Fruit fly (Drosophila melanogaster) whole organism, embryonic: ENCODE measurements around the gene ssp3.
A peak's percentile ranks its signal among the peaks of the same experiment; 100 is the strongest.

Experiments used
- Atf-2 ChIP-seq: fragments of 200-800 bp; sonication (Bioruptor generic); optimal IDR thresholded peaks from 2 replicates; lab custom pipeline; 2016; ENCODE audit warnings: missing biosample characterization, missing genetic modification characterization
- Bdp1 ChIP-seq: fragments of 200-800 bp; sonication (Bioruptor generic); optimal IDR thresholded peaks from 3 replicates; lab custom pipeline; 2016; ENCODE audit warnings: missing biosample characterization, missing genetic modification characterization
- Bteb2 ChIP-seq: fragments of 200-800 bp; sonication (Bioruptor generic); optimal IDR thresholded peaks from 2 replicates; lab custom pipeline; 2016; ENCODE audit warnings: missing biosample characterization, missing genetic modification characterization
- CG10431 ChIP-seq: fragments of 200-800 bp; sonication (Bioruptor generic); optimal IDR thresholded peaks from 3 replicates; lab custom pipeline; 2018; ENCODE audit warnings: missing biosample characterization, mild to moderate bottlenecking, missing genetic modification characterization
- CG13123 ChIP-seq: fragments of 200-800 bp; sonication (Bioruptor generic); optimal IDR thresholded peaks from 2 replicates; lab custom pipeline; 2016; ENCODE audit warnings: missing biosample characterization, missing genetic modification characterization
- CG13894 ChIP-seq: fragments of 200-800 bp; sonication (Bioruptor generic); optimal IDR thresholded peaks from 3 replicates; lab custom pipeline; 2018; ENCODE audit warnings: missing biosample characterization, mild to moderate bottlenecking, missing genetic modification characterization, moderate library complexity
- CG14441 ChIP-seq: fragments of 200-800 bp; sonication (Bioruptor generic); IDR thresholded peaks from 2 replicates; pipeline ENCODE4 v1.3.6; 2022; ENCODE audit warnings: missing biosample characterization, missing genetic modification characterization
- CG15269 ChIP-seq: fragments of 200-800 bp; sonication (Bioruptor generic); optimal IDR thresholded peaks from 2 replicates; lab custom pipeline; 2018; ENCODE audit warnings: missing biosample characterization, mild to moderate bottlenecking, missing genetic modification characterization, moderate library complexity
- CG1603 ChIP-seq: fragments of 200-800 bp; sonication (Bioruptor generic); optimal IDR thresholded peaks from 2 replicates; lab custom pipeline; 2019; ENCODE audit warnings: missing biosample characterization, mild to moderate bottlenecking, missing genetic modification characterization, moderate library complexity
- CG16779 ChIP-seq: fragments of 200-800 bp; sonication (Bioruptor generic); IDR thresholded peaks from 2 replicates; pipeline ENCODE4 v1.3.6; 2022; ENCODE audit warnings: missing biosample characterization, missing genetic modification characterization
- CG17186 ChIP-seq: fragments of 200-800 bp; sonication (Bioruptor generic); optimal IDR thresholded peaks from 3 replicates; lab custom pipeline; 2017; ENCODE audit warnings: missing biosample characterization, missing genetic modification reagents, missing genetic modification characterization
- CG18011 ChIP-seq: fragments of 200-800 bp; sonication (Bioruptor generic); optimal IDR thresholded peaks from 2 replicates; lab custom pipeline; 2017; ENCODE audit warnings: missing biosample characterization, missing genetic modification characterization, mild to moderate bottlenecking, moderate library complexity, missing genotype
- CG1832 ChIP-seq: fragments of 200-800 bp; sonication (Bioruptor generic); optimal IDR thresholded peaks from 2 replicates; lab custom pipeline; 2017; ENCODE audit warnings: missing biosample characterization, mild to moderate bottlenecking, missing genetic modification characterization, inconsistent platforms
- CG31388 ChIP-seq: fragments of 200-800 bp; sonication (Bioruptor generic); optimal IDR thresholded peaks from 2 replicates; lab custom pipeline; 2016; ENCODE audit warnings: missing biosample characterization, missing genetic modification characterization
- CG3281 ChIP-seq: fragments of 200-800 bp; sonication (Bioruptor generic); optimal IDR thresholded peaks from 3 replicates; lab custom pipeline; 2017; ENCODE audit warnings: missing biosample characterization, mild to moderate bottlenecking, missing genetic modification characterization
- CG6854 ChIP-seq: fragments of 200-800 bp; sonication (Bioruptor generic); optimal IDR thresholded peaks from 3 replicates; lab custom pipeline; 2017; ENCODE audit warnings: missing biosample characterization, mild to moderate bottlenecking, missing genetic modification characterization
- CG7786 ChIP-seq: fragments of 200-800 bp; sonication (Bioruptor generic); optimal IDR thresholded peaks from 2 replicates; lab custom pipeline; 2016; ENCODE audit warnings: missing biosample characterization, missing genetic modification characterization
- CG9876 ChIP-seq: fragments of 200-800 bp; sonication (Bioruptor generic); optimal IDR thresholded peaks from 2 replicates; lab custom pipeline; 2016; ENCODE audit warnings: missing biosample characterization, missing genetic modification characterization
- CHES-1-like ChIP-seq: fragments of 200-800 bp; sonication (Bioruptor generic); optimal IDR thresholded peaks from 2 replicates; lab custom pipeline; 2016; ENCODE audit warnings: missing biosample characterization, missing genetic modification characterization
- D19A ChIP-seq: fragments of 200-800 bp; optimal IDR thresholded peaks from 3 replicates; lab custom pipeline; 2019; ENCODE audit warnings: missing biosample characterization, mild to moderate bottlenecking, missing genetic modification characterization, moderate library complexity
- Dbx ChIP-seq: fragments of 200-800 bp; sonication (Bioruptor generic); IDR thresholded peaks from 3 replicates; pipeline ENCODE4 v1.3.6; 2022; ENCODE audit warnings: missing biosample characterization, missing genetic modification characterization
- Dip3 ChIP-seq: fragments of 200-800 bp; sonication (Bioruptor generic); optimal IDR thresholded peaks from 3 replicates; lab custom pipeline; 2016; ENCODE audit warnings: missing biosample characterization, missing genetic modification characterization
- Elba2 ChIP-seq: fragments of 200-800 bp; sonication (Bioruptor generic); optimal IDR thresholded peaks from 3 replicates; lab custom pipeline; 2016; ENCODE audit warnings: missing biosample characterization, missing genetic modification characterization
- Ets65A ChIP-seq: fragments of 200-800 bp; sonication (Bioruptor generic); peaks from one replicate; lab custom pipeline; 2016; ENCODE audit warnings: missing biosample characterization, missing genetic modification characterization
- HLH54F ChIP-seq: fragments of 200-800 bp; sonication (Bioruptor generic); optimal IDR thresholded peaks from 3 replicates; lab custom pipeline; 2016; ENCODE audit warnings: missing biosample characterization, missing genetic modification characterization
- Hr78 ChIP-seq, 2 experiments: fragments of 200-800 bp in 1 of 2; fragments of >200 bp in 1 of 2; sonication (Bioruptor generic) in 1 of 2; optimal IDR thresholded peaks; 2 replicates each; lab custom pipeline; 2017 to 2019; ENCODE audit warnings: missing biosample characterization in 2 of 2, missing genetic modification characterization in 2 of 2, mild to moderate bottlenecking in 1 of 2, moderate library complexity in 1 of 2
- Med ChIP-seq: fragments of 200-800 bp; sonication (Bioruptor generic); peaks from one replicate; lab custom pipeline; 2016; ENCODE audit warnings: missing biosample characterization, missing genetic modification characterization, mild to moderate bottlenecking, inconsistent platforms, moderate library complexity
- Neu2 ChIP-seq: fragments of 200-800 bp; sonication (Bioruptor generic); optimal IDR thresholded peaks from 3 replicates; lab custom pipeline; 2016; ENCODE audit warnings: missing biosample characterization, missing genetic modification characterization, borderline replicate concordance
- Nf-YA ChIP-seq: fragments of 200-800 bp; sonication (Bioruptor generic); IDR thresholded peaks from 2 replicates; pipeline ENCODE4 v1.3.6; 2022; ENCODE audit warnings: missing biosample characterization, missing genetic modification characterization
- Nf-YC ChIP-seq: fragments of 200-800 bp; optimal IDR thresholded peaks from 3 replicates; lab custom pipeline; 2019; ENCODE audit warnings: missing biosample characterization, mild to moderate bottlenecking, missing genetic modification characterization, moderate library complexity
- Ravus ChIP-seq: fragments of 200-800 bp; sonication (Bioruptor generic); IDR thresholded peaks from 2 replicates; pipeline ENCODE4 v1.3.6; 2022; ENCODE audit warnings: missing biosample characterization, missing genetic modification characterization
- Rfx ChIP-seq: fragments of 200-800 bp; sonication (Bioruptor generic); IDR thresholded peaks from 2 replicates; pipeline ENCODE4 v1.3.6; 2022; ENCODE audit warnings: missing biosample characterization, missing genetic modification characterization
- Side ChIP-seq: fragments of 200-800 bp; sonication (Bioruptor generic); optimal IDR thresholded peaks from 2 replicates; lab custom pipeline; 2016; ENCODE audit warnings: missing biosample characterization, missing genetic modification characterization
- Sry-β ChIP-seq: fragments of 200-800 bp; sonication (Bioruptor generic); optimal IDR thresholded peaks from 2 replicates; lab custom pipeline; 2018; ENCODE audit warnings: missing biosample characterization, mild to moderate bottlenecking, missing genetic modification characterization, moderate library complexity
- Xbp1 ChIP-seq: fragments of 200-800 bp; sonication (Bioruptor generic); optimal IDR thresholded peaks from 3 replicates; lab custom pipeline; 2016; ENCODE audit warnings: missing biosample characterization, mild to moderate bottlenecking, missing genetic modification characterization
- bowl ChIP-seq: fragments of 200-800 bp; sonication (Bioruptor generic); IDR thresholded peaks from 2 replicates; pipeline ENCODE4 v1.3.6; 2022; ENCODE audit warnings: missing biosample characterization, missing genetic modification characterization
- cato ChIP-seq: fragments of 200-800 bp; sonication (Bioruptor generic); optimal IDR thresholded peaks from 2 replicates; lab custom pipeline; 2016; ENCODE audit warnings: missing biosample characterization, missing genetic modification characterization, borderline replicate concordance
- disco-r ChIP-seq: fragments of 200-800 bp; sonication (Bioruptor generic); optimal IDR thresholded peaks from 2 replicates; lab custom pipeline; 2016; ENCODE audit warnings: missing biosample characterization, missing genetic modification characterization
- ems ChIP-seq: fragments of 200-800 bp; sonication (Bioruptor generic); optimal IDR thresholded peaks from 3 replicates; lab custom pipeline; 2016; ENCODE audit warnings: missing biosample characterization, missing genetic modification characterization
- gcm2 ChIP-seq: fragments of 200-800 bp; sonication (Bioruptor generic); optimal IDR thresholded peaks from 2 replicates; lab custom pipeline; 2016; ENCODE audit warnings: missing biosample characterization, missing genetic modification characterization
- hb ChIP-seq: fragments of 200-800 bp; sonication (Bioruptor generic); IDR thresholded peaks from 3 replicates; pipeline ENCODE4 v1.3.6; 2022; ENCODE audit warnings: missing biosample characterization, missing genetic modification characterization; ENCODE audit not compliant: partially characterized antibody
- hbn ChIP-seq: fragments of 200-800 bp; sonication (Bioruptor generic); IDR thresholded peaks from 2 replicates; pipeline ENCODE4 v1.3.6; 2022; ENCODE audit warnings: missing biosample characterization, missing genetic modification characterization; ENCODE audit not compliant: partially characterized antibody
- jumu ChIP-seq: fragments of 200-800 bp; sonication (Bioruptor generic); optimal IDR thresholded peaks from 3 replicates; lab custom pipeline; 2016; ENCODE audit warnings: missing biosample characterization, missing genetic modification characterization
- lab ChIP-seq: fragments of 200-800 bp; sonication (Bioruptor generic); optimal IDR thresholded peaks from 3 replicates; lab custom pipeline; 2017; ENCODE audit warnings: missing biosample characterization, missing genetic modification characterization, mild to moderate bottlenecking, moderate library complexity, missing genetic modification reagents
- pho ChIP-seq: fragments of 200-800 bp; sonication (Bioruptor generic); optimal IDR thresholded peaks from 2 replicates; lab custom pipeline; 2016; ENCODE audit warnings: missing biosample characterization, missing genetic modification characterization
- pita ChIP-seq: fragments of 200-800 bp; sonication (Bioruptor generic); optimal IDR thresholded peaks from 2 replicates; lab custom pipeline; 2017; ENCODE audit warnings: missing biosample characterization, mild to moderate bottlenecking, missing genetic modification characterization
- pzg ChIP-seq: fragments of 200-800 bp; sonication (Bioruptor generic); optimal IDR thresholded peaks from 3 replicates; lab custom pipeline; 2018; ENCODE audit warnings: missing biosample characterization, mild to moderate bottlenecking, missing genetic modification characterization, moderate library complexity
- rib ChIP-seq: fragments of 200-800 bp; sonication (Bioruptor generic); IDR thresholded peaks from 2 replicates; pipeline ENCODE4 v1.3.6; 2022; ENCODE audit warnings: missing biosample characterization, missing genetic modification characterization
- ssp ChIP-seq: fragments of 200-800 bp; sonication (Bioruptor generic); IDR thresholded peaks from 2 replicates; pipeline ENCODE4 v1.3.6; 2022; ENCODE audit warnings: missing biosample characterization, missing genetic modification characterization
- tap ChIP-seq: fragments of 200-800 bp; optimal IDR thresholded peaks from 3 replicates; lab custom pipeline; 2019; ENCODE audit warnings: missing biosample characterization, mild to moderate bottlenecking, missing genetic modification characterization, moderate library complexity
- toy ChIP-seq: fragments of 200-800 bp; sonication (Bioruptor generic); IDR thresholded peaks from 2 replicates; pipeline ENCODE4 v1.3.6; 2022; ENCODE audit warnings: missing biosample characterization, missing genetic modification characterization

The ssp3 gene

dm6 chr2L:18981947-18982579, 38.3 kb upstream of the ssp3 start (continued):
- TF ChIP-seq Rfx: no peak
- no peak for TF ChIP-seq pho (GFP tag; lab: Kevin White, UChicago)
- TF ChIP-seq CG9876 (GFP tag; lab: Kevin White, UChicago): no peak
- no peak for TF ChIP-seq Nf-YA (GFP tag; lab: Robert Waterston, UW)
- no peak for TF ChIP-seq Ets65A (GFP tag; lab: Kevin White, UChicago)
- no peak for TF ChIP-seq cato (GFP tag; lab: Kevin White, UChicago)
- no peak for TF ChIP-seq Bdp1 (GFP tag; lab: Kevin White, UChicago)
- peak; percentile 20 for TF ChIP-seq Xbp1 (GFP tag; lab: Kevin White, UChicago)
- no peak for TF ChIP-seq CG7786 (GFP tag; lab: Kevin White, UChicago)
- TF ChIP-seq CG18011 (GFP tag; lab: Kevin White, UChicago): no peak
- no peak for TF ChIP-seq CG14441 (GFP tag; lab: Robert Waterston, UW)
- no peak for TF ChIP-seq Dbx (GFP tag; lab: Robert Waterston, UW)
- TF ChIP-seq jumu (GFP tag; lab: Kevin White, UChicago): no peak
- no peak for TF ChIP-seq Bteb2
- no peak for TF ChIP-seq CG13894 (tag; lab: Kevin White, UChicago)
- no peak for TF ChIP-seq Elba2
- TF ChIP-seq ems (GFP tag; lab: Kevin White, UChicago): no peak
- TF ChIP-seq Ravus: no peak
- TF ChIP-seq CG13123 (GFP tag; lab: Kevin White, UChicago): no peak
- TF ChIP-seq CG31388 (GFP tag; lab: Kevin White, UChicago): no peak
- no peak for TF ChIP-seq Atf-2 (GFP tag; lab: Kevin White, UChicago)
- no peak for TF ChIP-seq CHES-1-like (GFP tag; lab: Kevin White, UChicago)
- TF ChIP-seq Nf-YC (tag; lab: Kevin White, UChicago): no peak
- TF ChIP-seq tap: no peak
- no peak for TF ChIP-seq Side
- TF ChIP-seq CG3281: no peak
- no peak for TF ChIP-seq rib (GFP tag; lab: Robert Waterston, UW)
- no peak for TF ChIP-seq Sry-β (GFP tag; lab: Kevin White, UChicago)
- no peak for TF ChIP-seq hbn (GFP tag; lab: Robert Waterston, UW)
- peak; percentile 64 for TF ChIP-seq Med
- TF ChIP-seq hb (GFP tag; lab: Robert Waterston, UW): no peak
- peak; percentile 55 for TF ChIP-seq CG10431
- no peak for TF ChIP-seq ssp (GFP tag; lab: Robert Waterston, UW)
- no peak for TF ChIP-seq CG1832 (GFP tag; lab: Kevin White, UChicago)
- TF ChIP-seq Dip3: no peak
- no peak for TF ChIP-seq disco-r (GFP tag; lab: Kevin White, UChicago)
- TF ChIP-seq Hr78 (GFP tag; optimal IDR thresholded peaks at IDR 0.05; lab: Kevin White, UChicago): peak in 1 of 2 experiments; percentile 30
- no peak for TF ChIP-seq pzg (GFP tag; lab: Kevin White, UChicago)
- TF ChIP-seq pita (GFP tag; lab: Kevin White, UChicago): no peak
- TF ChIP-seq toy (GFP tag; lab: Robert Waterston, UW): no peak
- peak; percentile 26 for TF ChIP-seq D19A (tag; lab: Kevin White, UChicago)
- TF ChIP-seq CG16779 (GFP tag; lab: Robert Waterston, UW): no peak
- peak; percentile 28 for TF ChIP-seq CG15269 (tag; lab: Kevin White, UChicago)
- TF ChIP-seq Neu2 (GFP tag; lab: Kevin White, UChicago): no peak
- TF ChIP-seq CG1603: no peak
- no peak for TF ChIP-seq CG6854
- no peak for TF ChIP-seq gcm2 (GFP tag; lab: Kevin White, UChicago)
- no peak for TF ChIP-seq CG17186 (GFP tag; lab: Kevin White, UChicago)
- no peak for TF ChIP-seq bowl (GFP tag; lab: Robert Waterston, UW)
- TF ChIP-seq lab (GFP tag; lab: Kevin White, UChicago): no peak
- no peak for TF ChIP-seq HLH54F (GFP tag; lab: Kevin White, UChicago)
